Worm (Caenorhabditis elegans) whole organism, L4 larva: ENCODE results near the gene sra-2.

ENCODE experiments used
- F10B5.3 ChIP-seq: sonication (generic microtip); optimal IDR thresholded peaks from 2 replicates; lab custom pipeline; 2016; ENCODE audit warnings: mild to moderate bottlenecking, missing genetic modification characterization, missing compliant biosample characterization
- F44E2.7 ChIP-seq: fragments of 200-800 bp; sonication (Bioruptor generic); IDR thresholded peaks from 2 replicates; pipeline ENCODE4 v2.1.2; 2022; ENCODE audit warnings: missing genetic modification characterization, missing compliant biosample characterization
- R02D3.7 ChIP-seq: fragments of 150-350 bp; sonication (generic microtip); optimal IDR thresholded peaks from 3 replicates; lab custom pipeline; 2014; ENCODE audit warnings: missing biosample characterization, missing genetic modification characterization
- Y5F2A.4 ChIP-seq: fragments of 200-800 bp; sonication (Bioruptor generic); optimal IDR thresholded peaks from 2 replicates; lab custom pipeline; 2018; ENCODE audit warnings: mild to moderate bottlenecking, missing genetic modification characterization, missing compliant biosample characterization
- aha-1 ChIP-seq: fragments of 150-350 bp; peaks from one replicate; lab custom pipeline; 2014; ENCODE audit warnings: missing biosample characterization, missing genetic modification characterization
- aly-2 ChIP-seq: sonication (generic microtip); optimal IDR thresholded peaks from 2 replicates; lab custom pipeline; 2018; ENCODE audit warnings: missing biosample characterization, missing genetic modification characterization
- ama-1 ChIP-seq: fragments of 150-350 bp; optimal IDR thresholded peaks from 2 replicates; lab custom pipeline; 2014; ENCODE audit warnings: inconsistent platforms, mixed read lengths
- arid-1 ChIP-seq: fragments of 200-800 bp; sonication (Bioruptor generic); conservative IDR thresholded peaks from 2 replicates; pipeline ENCODE4 v1.3.6; 2022; ENCODE audit warnings: missing genetic modification reagents, missing genetic modification characterization, missing compliant biosample characterization
- ceh-62 ChIP-seq: sonication (generic microtip); optimal IDR thresholded peaks from 2 replicates; lab custom pipeline; 2017; ENCODE audit warnings: missing biosample characterization, missing genetic modification characterization
- ces-1 ChIP-seq: fragments of 150-350 bp; sonication (generic microtip); optimal IDR thresholded peaks from 4 replicates; lab custom pipeline; 2014; ENCODE audit warnings: missing biosample characterization, missing genetic modification reagents, missing genetic modification characterization
- cey-2 ChIP-seq: sonication (generic microtip); optimal IDR thresholded peaks from 3 replicates; lab custom pipeline; 2017; ENCODE audit warnings: missing genetic modification characterization, mild to moderate bottlenecking, missing compliant biosample characterization, antibody characterized with exemption, borderline replicate concordance; ENCODE audit not compliant: insufficient read depth
- ctbp-1 ChIP-seq: fragments of 200-800 bp; sonication (Bioruptor generic); IDR thresholded peaks from 2 replicates; pipeline ENCODE4 v1.3.6; 2022; ENCODE audit warnings: missing genetic modification reagents, missing genetic modification characterization, missing compliant biosample characterization
- daf-12 ChIP-seq: fragments of 150-350 bp; optimal IDR thresholded peaks from 2 replicates; lab custom pipeline; 2014; ENCODE audit warnings: missing biosample characterization, missing genetic modification reagents, missing genetic modification characterization
- daf-16 ChIP-seq, 3 experiments: sonication (generic microtip); optimal IDR thresholded peaks; 2 replicates each; lab custom pipeline; 2016 to 2017; ENCODE audit warnings: missing genetic modification characterization in 3 of 3, missing genetic modification reagents in 3 of 3, mild to moderate bottlenecking in 2 of 3, missing compliant biosample characterization in 2 of 3, missing biosample characterization in 1 of 3, moderate library complexity in 1 of 3
- dmd-6 ChIP-seq: fragments of 200-800 bp; sonication (Bioruptor generic); IDR thresholded peaks from 2 replicates; pipeline ENCODE4 v1.3.6; 2022; ENCODE audit warnings: missing genetic modification reagents, missing genetic modification characterization, missing compliant biosample characterization
- dmd-8 ChIP-seq: fragments of 200-800 bp; sonication (Bioruptor generic); IDR thresholded peaks from 2 replicates; pipeline ENCODE4 v1.3.6; 2022; ENCODE audit warnings: missing genetic modification characterization, missing compliant biosample characterization
- dpl-1 ChIP-seq: fragments of 150-350 bp; optimal IDR thresholded peaks from 2 replicates; lab custom pipeline; 2014; ENCODE audit warnings: missing biosample characterization, missing genetic modification reagents, missing genetic modification characterization
- egl-43 ChIP-seq: fragments of 200-800 bp; sonication (Bioruptor generic); IDR thresholded peaks from 2 replicates; pipeline ENCODE4 v1.3.6; 2022; ENCODE audit warnings: missing genetic modification reagents, missing genetic modification characterization, missing compliant biosample characterization
- fos-1 ChIP-seq: fragments of 150-350 bp; optimal IDR thresholded peaks from 2 replicates; lab custom pipeline; 2014; ENCODE audit warnings: missing biosample characterization, missing genetic modification characterization
- hlh-30 ChIP-seq: sonication (generic microtip); optimal IDR thresholded peaks from 2 replicates; lab custom pipeline; 2017; ENCODE audit warnings: antibody characterized with exemption, mild to moderate bottlenecking, missing genetic modification characterization, missing compliant biosample characterization; ENCODE audit not compliant: insufficient read depth
- jun-1 ChIP-seq: fragments of 150-350 bp; optimal IDR thresholded peaks from 2 replicates; lab custom pipeline; 2014; ENCODE audit warnings: missing biosample characterization, missing genetic modification reagents, missing genetic modification characterization
- lin-1 ChIP-seq: fragments of 200-800 bp; sonication (Bioruptor generic); IDR thresholded peaks from 2 replicates; pipeline ENCODE4 v1.3.6; 2022; ENCODE audit warnings: missing genetic modification reagents, missing genetic modification characterization, missing compliant biosample characterization
- lin-13 ChIP-seq: fragments of 150-350 bp; optimal IDR thresholded peaks from 2 replicates; lab custom pipeline; 2014; ENCODE audit warnings: missing biosample characterization, missing genetic modification reagents, missing genetic modification characterization
- mdt-29 ChIP-seq: fragments of 200-800 bp; sonication (Bioruptor generic); IDR thresholded peaks from 2 replicates; pipeline ENCODE4 v1.3.6; 2022; ENCODE audit warnings: missing genetic modification reagents, missing genetic modification characterization, missing compliant biosample characterization
- mes-2 ChIP-seq: sonication (generic microtip); optimal IDR thresholded peaks from 2 replicates; lab custom pipeline; 2016; ENCODE audit warnings: missing genotype, mild to moderate bottlenecking, missing genetic modification characterization, missing compliant biosample characterization; ENCODE audit not compliant: poor library complexity, severe bottlenecking
- mxl-2 ChIP-seq: fragments of 200-800 bp; sonication (Bioruptor generic); conservative IDR thresholded peaks from 2 replicates; pipeline ENCODE4 v1.3.6; 2022; ENCODE audit warnings: missing genetic modification reagents, missing genetic modification characterization, missing compliant biosample characterization
- nhr-10 ChIP-seq: fragments of 150-350 bp; optimal IDR thresholded peaks from 2 replicates; lab custom pipeline; 2014; ENCODE audit warnings: missing biosample characterization, missing genetic modification characterization
- nhr-102 ChIP-seq: sonication (generic microtip); optimal IDR thresholded peaks from 2 replicates; lab custom pipeline; 2016; ENCODE audit warnings: mild to moderate bottlenecking, missing genetic modification characterization, moderate library complexity, missing compliant biosample characterization
- nhr-28 ChIP-seq: fragments of 150-350 bp; optimal IDR thresholded peaks from 2 replicates; lab custom pipeline; 2014; ENCODE audit warnings: missing biosample characterization, missing genetic modification characterization
- nhr-6 ChIP-seq: fragments of 150-350 bp; optimal IDR thresholded peaks from 2 replicates; lab custom pipeline; 2014; ENCODE audit warnings: missing biosample characterization, missing genetic modification characterization
- nhr-76 ChIP-seq: fragments of 150-350 bp; optimal IDR thresholded peaks from 2 replicates; lab custom pipeline; 2014; ENCODE audit warnings: missing biosample characterization, missing genetic modification characterization
- php-3 ChIP-seq: fragments of 200-800 bp; sonication (Bioruptor generic); IDR thresholded peaks from 2 replicates; pipeline ENCODE4 v1.3.6; 2022; ENCODE audit warnings: missing genetic modification reagents, missing genetic modification characterization, missing compliant biosample characterization
- saeg-2 ChIP-seq: fragments of 200-800 bp; sonication (Bioruptor generic); IDR thresholded peaks from 2 replicates; pipeline ENCODE4 v1.3.6; 2022; ENCODE audit warnings: missing genetic modification reagents, missing genetic modification characterization, missing compliant biosample characterization
- unc-62 ChIP-seq, 3 experiments: fragments of 150-350 bp in 1 of 3; sonication (generic microtip); optimal IDR thresholded peaks in 2 of 3; peaks in 1 of 3; 1 replicate in 1 of 3; 2 replicates in 2 of 3; lab custom pipeline; 2014 to 2017; ENCODE audit warnings: missing biosample characterization in 3 of 3, missing genetic modification characterization in 3 of 3, missing genetic modification reagents in 3 of 3, missing genotype in 1 of 3
- vab-7 ChIP-seq: fragments of 200-800 bp; sonication (Bioruptor generic); IDR thresholded peaks from 2 replicates; pipeline ENCODE4 v1.3.6; 2022; ENCODE audit warnings: missing genetic modification reagents, missing genetic modification characterization, missing compliant biosample characterization
- zag-1 ChIP-seq: fragments of 150-350 bp; optimal IDR thresholded peaks from 2 replicates; lab custom pipeline; 2014; ENCODE audit warnings: missing biosample characterization, missing genetic modification characterization
- zip-11 ChIP-seq: fragments of 200-800 bp; sonication (Bioruptor generic); IDR thresholded peaks from 2 replicates; pipeline ENCODE4 v1.3.6; 2022; ENCODE audit warnings: missing genetic modification characterization, missing compliant biosample characterization

sra-2 gene

DNA sequence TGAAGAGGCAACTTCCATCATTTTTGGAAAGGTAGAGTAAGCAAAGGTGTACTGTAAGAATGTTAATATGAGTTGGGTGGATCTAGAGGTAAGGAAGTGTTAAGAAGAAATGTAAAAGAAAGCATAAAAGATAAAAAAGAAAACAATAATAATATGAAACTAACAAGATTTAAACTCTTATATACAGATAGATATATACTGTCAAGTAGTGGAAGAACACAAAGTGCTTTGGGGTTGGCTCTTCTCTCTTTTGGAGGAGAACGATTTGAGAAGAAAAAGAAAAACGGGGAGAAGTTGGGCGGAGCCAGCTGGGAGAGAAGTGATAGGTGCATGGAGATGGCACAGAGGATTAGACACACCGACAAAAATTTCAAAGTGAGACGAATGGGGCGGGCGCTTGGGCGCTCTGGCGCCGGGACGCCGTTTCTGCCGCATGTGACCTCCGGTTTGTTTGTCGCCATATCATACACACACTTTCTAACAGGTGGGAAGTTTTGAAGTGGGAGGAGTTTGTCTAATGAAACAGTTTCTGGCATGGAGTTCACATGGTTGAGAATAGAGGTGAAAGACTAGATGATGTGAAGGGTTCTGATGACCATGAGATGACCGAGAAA is 41.1 kb upstream of the sra-2 start, which contains the start of gene T19H5.4 (continued):
- 0 out of 2 replicates have a peak, but pooled peaks have one; percentile 32 for TF ChIP-seq saeg-2 (GFP tag; lab: Robert Waterston, UW)
- TF ChIP-seq daf-12, result no peak
- no peak for TF ChIP-seq ama-1 (lab: Kevin White, UChicago)
- peak; percentile 71; the same call in 1 of the 2 replicates for TF ChIP-seq mdt-29 (GFP tag; lab: Robert Waterston, UW)
- no peak for TF ChIP-seq zag-1
- peak; percentile 38; the same call in 1 of the 2 replicates for TF ChIP-seq php-3 (GFP tag; lab: Robert Waterston, UW)
- TF ChIP-seq dpl-1 (GFP tag; lab: Kevin White, UChicago), result no peak
- 0 out of 2 replicates have a peak, but pooled peaks have one; percentile 19 for TF ChIP-seq egl-43
- TF ChIP-seq lin-13 (GFP tag; lab: Kevin White, UChicago), result peak; percentile 16
- TF ChIP-seq F10B5.3 (tag; lab: Kevin White, UChicago), result no peak
- no peak for TF ChIP-seq ces-1 (GFP tag; lab: Kevin White, UChicago)
- TF ChIP-seq lin-1 (GFP tag; lab: Robert Waterston, UW), result peak; percentile 64; the same call in 1 of the 2 replicates
- TF ChIP-seq, all 104 proteins: peak for 39

ce11 chrII:9489922-9490321 is 38.7 kb upstream of the sra-2 start:
- TF ChIP-seq nhr-76 (tag; lab: Kevin White, UChicago) (no peak), php-3 (GFP tag; lab: Robert Waterston, UW) (no peak), dmd-8 (GFP tag; lab: Robert Waterston, UW) (no peak), saeg-2 (GFP tag; lab: Robert Waterston, UW) (no peak), unc-62 (GFP tag; optimal IDR thresholded peaks at IDR 0.05 in 1 of 2; lab: Kevin White, UChicago) (peak in 1 of 2 experiments; percentile 98), unc-62 (tag; optimal IDR thresholded peaks at IDR 0.05; lab: Kevin White, UChicago) (no peak), dmd-6 (GFP tag; lab: Robert Waterston, UW) (no peak), ces-1 (GFP tag; lab: Kevin White, UChicago) (no peak)

DNA sequence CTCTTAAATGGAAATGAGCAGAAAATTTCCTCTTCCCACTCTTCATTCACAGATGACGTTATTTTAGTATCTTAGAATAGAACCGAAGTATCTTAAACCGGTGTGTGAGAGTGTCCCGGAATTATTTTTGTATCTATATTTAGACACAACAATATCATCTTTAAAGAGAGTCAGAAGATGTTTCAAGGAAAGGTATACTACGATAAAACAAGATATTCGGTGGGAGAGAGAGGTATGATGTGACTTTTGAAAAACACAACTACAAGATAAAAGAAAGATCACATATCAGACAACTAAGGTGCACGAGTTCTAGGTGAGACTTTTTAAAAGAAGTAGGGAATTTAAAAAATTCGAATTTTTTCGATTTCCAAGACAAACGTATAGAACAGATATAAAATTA is 38.0 kb upstream of the sra-2 start:
- TF ChIP-seq hlh-30 (tag; lab: Kevin White, UChicago) (peak; percentile 31), lin-13 (GFP tag; lab: Kevin White, UChicago) (no peak), nhr-28 (tag; lab: Kevin White, UChicago) (peak; percentile 84)

DNA sequence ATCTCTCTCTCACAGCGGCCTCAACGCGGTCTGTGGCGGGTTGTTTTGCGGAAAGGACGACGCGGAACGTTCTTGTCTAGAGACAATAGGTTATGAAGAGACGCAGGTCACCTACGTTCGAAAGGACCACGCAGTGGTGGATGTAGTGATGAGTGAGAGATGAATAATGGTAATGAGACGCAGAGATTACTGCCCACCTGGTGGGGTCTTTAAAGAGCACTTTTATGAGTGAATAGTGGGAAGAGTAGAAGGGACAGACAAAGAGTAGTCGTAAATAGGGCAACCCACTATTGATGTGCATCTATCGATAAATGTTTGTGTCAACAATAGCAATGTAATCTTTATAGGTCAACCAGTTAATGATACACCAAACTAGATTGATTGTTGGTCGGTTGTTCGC is 37.5 kb upstream of the sra-2 start:
- TF ChIP-seq php-3 (GFP tag; lab: Robert Waterston, UW) (no peak), nhr-6 (peak; percentile 77), dmd-8 (GFP tag; lab: Robert Waterston, UW) (0 out of 2 replicates have a peak, but pooled peaks have one; percentile 27), mes-2 (tag; lab: Kevin White, UChicago) (peak; percentile 5), fos-1 (tag; lab: Kevin White, UChicago) (no peak), ceh-62 (tag; lab: Kevin White, UChicago) (no peak), daf-16 (GFP tag; optimal IDR thresholded peaks at IDR 0.05; lab: Kevin White, UChicago) (no peak), daf-16 (tag; optimal IDR thresholded peaks at IDR 0.05; lab: Kevin White, UChicago) (peak; percentile 11), unc-62 (GFP tag; optimal IDR thresholded peaks at IDR 0.05 in 1 of 2; lab: Kevin White, UChicago) (peak in 1 of 2 experiments; percentile 72), unc-62 (tag; optimal IDR thresholded peaks at IDR 0.05; lab: Kevin White, UChicago) (no peak)

DNA sequence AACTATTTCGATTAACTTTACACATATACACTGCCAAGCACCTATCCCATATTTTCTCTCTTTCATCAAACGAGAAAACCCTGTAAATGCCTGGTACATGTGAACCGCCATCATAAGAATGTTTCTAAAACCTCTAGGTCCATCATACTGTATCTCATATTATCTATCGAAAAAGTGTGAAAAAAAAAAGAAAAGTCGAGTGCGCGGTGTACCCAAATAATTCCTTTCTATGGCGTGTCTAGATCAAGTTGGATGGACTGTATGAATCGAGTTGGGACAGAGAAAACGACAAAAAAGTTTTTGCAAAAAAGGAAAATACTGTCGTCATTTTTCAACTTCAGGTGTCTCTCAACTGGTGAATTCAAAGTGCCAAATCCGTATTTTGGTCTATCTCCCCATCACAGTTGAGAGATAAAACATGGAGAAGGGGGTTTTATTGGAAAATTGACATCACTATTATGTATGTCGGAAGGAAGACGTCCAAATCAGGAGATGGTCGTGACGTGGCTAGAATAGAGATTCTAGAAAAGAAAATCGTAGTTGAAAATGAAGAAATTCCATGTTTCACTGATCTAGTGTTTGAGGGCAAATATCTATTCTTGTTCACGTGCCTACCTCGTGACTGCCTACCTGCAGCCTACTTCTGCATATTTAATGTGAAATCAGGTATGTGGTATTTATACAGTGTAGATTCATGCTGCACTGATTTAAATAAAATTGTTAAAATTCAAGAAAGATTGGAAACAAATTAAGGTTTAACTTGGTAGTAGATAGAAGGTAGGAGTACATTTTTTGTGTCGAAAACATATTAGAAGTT is 35.1 kb upstream of the sra-2 start:
- TF ChIP-seq nhr-10 (tag; lab: Kevin White, UChicago) (no peak), zip-11 (no peak), jun-1 (tag; lab: Kevin White, UChicago) (no peak), aly-2 (tag; lab: Kevin White, UChicago) (no peak), unc-62 (GFP tag; optimal IDR thresholded peaks at IDR 0.05 in 1 of 2; lab: Kevin White, UChicago) (peak in 1 of 2 experiments; percentile 59), unc-62 (tag; optimal IDR thresholded peaks at IDR 0.05; lab: Kevin White, UChicago) (no peak), aha-1 (tag; lab: Kevin White, UChicago) (peak; percentile 93), F10B5.3 (tag; lab: Kevin White, UChicago) (no peak), egl-43 (no peak), F44E2.7 (GFP tag; lab: Robert Waterston, UW) (no peak), hlh-30 (tag; lab: Kevin White, UChicago) (peak; percentile 56), mes-2 (tag; lab: Kevin White, UChicago) (no peak), vab-7 (GFP tag; lab: Robert Waterston, UW) (no peak), nhr-28 (tag; lab: Kevin White, UChicago) (peak; percentile 31), mxl-2 (GFP tag; lab: Robert Waterston, UW) (no peak), ctbp-1 (GFP tag; lab: Robert Waterston, UW) (no peak), R02D3.7 (tag; lab: Kevin White, UChicago) (no peak), nhr-102 (tag; lab: Kevin White, UChicago) (no peak), Y5F2A.4 (GFP tag; lab: Kevin White, UChicago) (no peak), cey-2 (no peak), arid-1 (no peak), ces-1 (GFP tag; lab: Kevin White, UChicago) (no peak)
